Fruit fly (Drosophila melanogaster) whole organism, embryonic: ENCODE data around the gene piwi.
A peak's percentile ranks its signal among the peaks of the same experiment; 100 is the strongest.

ENCODE experiments used
- Ada2b ChIP-seq: fragments of 200-800 bp; sonication (Bioruptor generic); IDR thresholded peaks from 2 replicates; pipeline ENCODE4 v1.3.6; 2022; ENCODE audit warnings: missing biosample characterization, missing genetic modification characterization
- Adf1 ChIP-seq: fragments of 200-800 bp; sonication (Bioruptor generic); IDR thresholded peaks from 2 replicates; pipeline ENCODE4 v1.3.6; 2022; ENCODE audit warnings: missing biosample characterization, missing genetic modification characterization
- B-H1 ChIP-seq: fragments of 200-800 bp; sonication (Bioruptor generic); IDR thresholded peaks from 3 replicates; pipeline ENCODE4 v1.3.6; 2022; ENCODE audit warnings: missing biosample characterization, missing genetic modification characterization
- CG10654 ChIP-seq: fragments of 200-800 bp; sonication (Bioruptor generic); optimal IDR thresholded peaks from 2 replicates; lab custom pipeline; 2016; ENCODE audit warnings: missing biosample characterization, missing genetic modification characterization
- CG14441 ChIP-seq: fragments of 200-800 bp; sonication (Bioruptor generic); IDR thresholded peaks from 2 replicates; pipeline ENCODE4 v1.3.6; 2022; ENCODE audit warnings: missing biosample characterization, missing genetic modification characterization
- CG15479 ChIP-seq: fragments of 200-800 bp; sonication (Bioruptor generic); optimal IDR thresholded peaks from 3 replicates; lab custom pipeline; 2019; ENCODE audit warnings: missing biosample characterization, mild to moderate bottlenecking, missing genetic modification characterization, moderate library complexity
- CG1602 ChIP-seq: fragments of 200-800 bp; sonication (Bioruptor generic); optimal IDR thresholded peaks from 3 replicates; lab custom pipeline; 2016; ENCODE audit warnings: missing biosample characterization, missing genetic modification characterization
- CG16863 ChIP-seq: fragments of 200-800 bp; sonication (Bioruptor generic); optimal IDR thresholded peaks from 3 replicates; lab custom pipeline; 2016; ENCODE audit warnings: missing biosample characterization, missing genetic modification characterization
- CG17359 ChIP-seq: fragments of 200-800 bp; sonication (Bioruptor generic); optimal IDR thresholded peaks from 3 replicates; lab custom pipeline; 2018; ENCODE audit warnings: missing biosample characterization, mild to moderate bottlenecking, missing genetic modification characterization, moderate library complexity
- CG18011 ChIP-seq: fragments of 200-800 bp; sonication (Bioruptor generic); optimal IDR thresholded peaks from 2 replicates; lab custom pipeline; 2017; ENCODE audit warnings: missing biosample characterization, missing genetic modification characterization, mild to moderate bottlenecking, moderate library complexity, missing genotype
- CG18764 ChIP-seq: fragments of 200-800 bp; sonication (Bioruptor generic); optimal IDR thresholded peaks from 3 replicates; lab custom pipeline; 2016; ENCODE audit warnings: missing biosample characterization, missing genetic modification characterization
- CG2875 ChIP-seq: fragments of 200-800 bp; sonication (Bioruptor generic); optimal IDR thresholded peaks from 2 replicates; lab custom pipeline; 2017; ENCODE audit warnings: missing biosample characterization, mild to moderate bottlenecking, missing genetic modification characterization, missing genetic modification reagents
- CG3065 ChIP-seq: fragments of 200-800 bp; sonication (Bioruptor generic); optimal IDR thresholded peaks from 2 replicates; lab custom pipeline; 2016; ENCODE audit warnings: missing biosample characterization, missing genetic modification characterization
- CG3281 ChIP-seq: fragments of 200-800 bp; sonication (Bioruptor generic); optimal IDR thresholded peaks from 3 replicates; lab custom pipeline; 2017; ENCODE audit warnings: missing biosample characterization, mild to moderate bottlenecking, missing genetic modification characterization
- CG3847 ChIP-seq: fragments of 200-800 bp; sonication (Bioruptor generic); IDR thresholded peaks from 2 replicates; pipeline ENCODE4 v1.3.6; 2022; ENCODE audit warnings: missing biosample characterization, missing genetic modification characterization
- CG4820 ChIP-seq: fragments of 200-800 bp; sonication (Bioruptor generic); optimal IDR thresholded peaks from 3 replicates; lab custom pipeline; 2016; ENCODE audit warnings: missing biosample characterization, missing genetic modification characterization
- CG5245 ChIP-seq: fragments of 200-800 bp; sonication (Bioruptor generic); optimal IDR thresholded peaks from 3 replicates; lab custom pipeline; 2016; ENCODE audit warnings: missing biosample characterization, missing genetic modification characterization
- CG7963 ChIP-seq: fragments of 200-800 bp; sonication (Bioruptor generic); IDR thresholded peaks from 3 replicates; pipeline ENCODE4 v1.3.6; 2022; ENCODE audit warnings: missing biosample characterization, missing genetic modification characterization; ENCODE audit not compliant: partially characterized antibody
- CG9609 ChIP-seq: fragments of 200-800 bp; sonication (Bioruptor generic); optimal IDR thresholded peaks from 3 replicates; lab custom pipeline; 2016; ENCODE audit warnings: missing biosample characterization, missing genetic modification characterization
- CG9727 ChIP-seq: fragments of 200-800 bp; sonication (Bioruptor generic); optimal IDR thresholded peaks from 3 replicates; lab custom pipeline; 2017; ENCODE audit warnings: missing biosample characterization, mild to moderate bottlenecking, missing genetic modification characterization
- Camta ChIP-seq: fragments of 200-800 bp; sonication (Bioruptor generic); optimal IDR thresholded peaks from 2 replicates; lab custom pipeline; 2016; ENCODE audit warnings: missing biosample characterization, missing genetic modification characterization
- D19A ChIP-seq: fragments of 200-800 bp; optimal IDR thresholded peaks from 3 replicates; lab custom pipeline; 2019; ENCODE audit warnings: missing biosample characterization, mild to moderate bottlenecking, missing genetic modification characterization, moderate library complexity
- E2f1 ChIP-seq: fragments of 200-800 bp; sonication (Bioruptor generic); IDR thresholded peaks from 2 replicates; pipeline ENCODE4 v1.3.6; 2022; ENCODE audit warnings: missing biosample characterization, missing genetic modification characterization
- H15 ChIP-seq: fragments of 200-800 bp; sonication (Bioruptor generic); IDR thresholded peaks from 3 replicates; pipeline ENCODE4 v1.3.6; 2022; ENCODE audit warnings: missing biosample characterization, missing genetic modification characterization
- HLH3B ChIP-seq: fragments of 200-800 bp; sonication (Bioruptor generic); IDR thresholded peaks from 2 replicates; pipeline ENCODE4 v1.3.6; 2022; ENCODE audit warnings: missing biosample characterization, missing genetic modification characterization
- HmgZ ChIP-seq: fragments of 200-800 bp; sonication (Bioruptor generic); optimal IDR thresholded peaks from 2 replicates; lab custom pipeline; 2018; ENCODE audit warnings: missing biosample characterization, mild to moderate bottlenecking, missing genetic modification characterization
- Hr51 ChIP-seq, 2 experiments: fragments of 200-800 bp; sonication (Bioruptor generic); optimal IDR thresholded peaks; 2 replicates in 1 of 2; 3 replicates in 1 of 2; lab custom pipeline; 2016 to 2018; ENCODE audit warnings: missing biosample characterization in 2 of 2, missing genetic modification characterization in 2 of 2, mild to moderate bottlenecking in 1 of 2, moderate library complexity in 1 of 2
- Lhr ChIP-seq: fragments of 200-800 bp; sonication (Bioruptor generic); optimal IDR thresholded peaks from 3 replicates; lab custom pipeline; 2017; ENCODE audit warnings: mild to moderate bottlenecking, missing biosample characterization, missing genetic modification reagents, missing genetic modification characterization
- Nf-YB ChIP-seq: fragments of 200-800 bp; sonication (Bioruptor generic); optimal IDR thresholded peaks from 3 replicates; lab custom pipeline; 2019; ENCODE audit warnings: missing biosample characterization, mild to moderate bottlenecking, missing genetic modification characterization, moderate library complexity
- Oaz ChIP-seq: fragments of 200-800 bp; sonication (Bioruptor generic); IDR thresholded peaks from 2 replicates; pipeline ENCODE4 v1.3.6; 2022; ENCODE audit warnings: missing biosample characterization, missing genetic modification characterization
- PHDP ChIP-seq: fragments of 200-800 bp; sonication (Bioruptor generic); optimal IDR thresholded peaks from 3 replicates; lab custom pipeline; 2018; ENCODE audit warnings: missing biosample characterization, mild to moderate bottlenecking, missing genetic modification characterization, moderate library complexity
- Poxn ChIP-seq: fragments of 200-800 bp; sonication (Bioruptor generic); IDR thresholded peaks from 2 replicates; pipeline ENCODE4 v1.3.6; 2022; ENCODE audit warnings: missing biosample characterization, missing genetic modification characterization
- Spps ChIP-seq: fragments of 200-800 bp; sonication (Bioruptor generic); optimal IDR thresholded peaks from 2 replicates; lab custom pipeline; 2018; ENCODE audit warnings: missing biosample characterization, mild to moderate bottlenecking, missing genetic modification characterization
- Sry-β ChIP-seq: fragments of 200-800 bp; sonication (Bioruptor generic); optimal IDR thresholded peaks from 2 replicates; lab custom pipeline; 2018; ENCODE audit warnings: missing biosample characterization, mild to moderate bottlenecking, missing genetic modification characterization, moderate library complexity
- Trl ChIP-seq, 3 experiments: fragments of >200 bp in 2 of 3; fragments of 200-800 bp in 1 of 3; sonication (Bioruptor generic) in 1 of 3; optimal IDR thresholded peaks; 2 replicates in 1 of 3; 3 replicates in 2 of 3; lab custom pipeline; 2016 to 2017; ENCODE audit warnings: missing biosample characterization in 1 of 3, missing genetic modification characterization in 1 of 3
- Xbp1 ChIP-seq: fragments of 200-800 bp; sonication (Bioruptor generic); optimal IDR thresholded peaks from 3 replicates; lab custom pipeline; 2016; ENCODE audit warnings: missing biosample characterization, mild to moderate bottlenecking, missing genetic modification characterization
- bcd ChIP-seq: fragments of 200-800 bp; sonication (Bioruptor generic); optimal IDR thresholded peaks from 2 replicates; lab custom pipeline; 2017; ENCODE audit warnings: missing biosample characterization, mild to moderate bottlenecking, missing genetic modification characterization
- gem ChIP-seq: fragments of 200-800 bp; sonication (Bioruptor generic); optimal IDR thresholded peaks from 2 replicates; lab custom pipeline; 2019; ENCODE audit warnings: missing biosample characterization, mild to moderate bottlenecking, missing genetic modification characterization, moderate library complexity
- klu ChIP-seq: fragments of 200-800 bp; sonication (Bioruptor generic); IDR thresholded peaks from 2 replicates; pipeline ENCODE4 v1.3.6; 2022; ENCODE audit warnings: missing biosample characterization, missing genetic modification characterization
- prd ChIP-seq, 3 experiments: fragments of >200 bp in 2 of 3; fragments of 200-800 bp in 1 of 3; sonication (Bioruptor generic) in 1 of 3; optimal IDR thresholded peaks in 2 of 3; IDR thresholded peaks in 1 of 3; 2 replicates in 2 of 3; 3 replicates in 1 of 3; pipeline versions ENCODE4 v1.3.6 to Lab custom; 2017 to 2022; ENCODE audit warnings: missing biosample characterization in 1 of 3, missing genetic modification characterization in 1 of 3
- pzg ChIP-seq: fragments of 200-800 bp; sonication (Bioruptor generic); optimal IDR thresholded peaks from 3 replicates; lab custom pipeline; 2018; ENCODE audit warnings: missing biosample characterization, mild to moderate bottlenecking, missing genetic modification characterization, moderate library complexity
- rib ChIP-seq: fragments of 200-800 bp; sonication (Bioruptor generic); IDR thresholded peaks from 2 replicates; pipeline ENCODE4 v1.3.6; 2022; ENCODE audit warnings: missing biosample characterization, missing genetic modification characterization
- salm ChIP-seq: fragments of 200-800 bp; sonication (Bioruptor generic); optimal IDR thresholded peaks from 2 replicates; lab custom pipeline; 2018; ENCODE audit warnings: missing biosample characterization, mild to moderate bottlenecking, missing genetic modification characterization
- sc ChIP-seq, 3 experiments: fragments of >200 bp in 2 of 3; fragments of 200-800 bp in 1 of 3; sonication (Bioruptor generic) in 1 of 3; optimal IDR thresholded peaks; 2 replicates in 2 of 3; 3 replicates in 1 of 3; lab custom pipeline; 2017; ENCODE audit warnings: mild to moderate bottlenecking in 1 of 3, missing biosample characterization in 1 of 3, missing genetic modification characterization in 1 of 3, missing genetic modification reagents in 1 of 3
- shn ChIP-seq: fragments of 200-800 bp; sonication (Bioruptor generic); optimal IDR thresholded peaks from 3 replicates; lab custom pipeline; 2016; ENCODE audit warnings: missing biosample characterization, missing genetic modification characterization
- vnd ChIP-seq: fragments of 200-800 bp; sonication (Bioruptor generic); IDR thresholded peaks from 3 replicates; pipeline ENCODE4 v1.3.6; 2022; ENCODE audit warnings: missing biosample characterization, missing genetic modification characterization; ENCODE audit not compliant: partially characterized antibody
- wor ChIP-seq: fragments of 200-800 bp; sonication (Bioruptor generic); IDR thresholded peaks from 2 replicates; pipeline ENCODE4 v1.3.6; 2022; ENCODE audit warnings: missing biosample characterization, missing genetic modification characterization
- zen ChIP-seq: fragments of 200-800 bp; sonication (Bioruptor generic); optimal IDR thresholded peaks from 3 replicates; lab custom pipeline; 2018; ENCODE audit warnings: missing biosample characterization, mild to moderate bottlenecking, missing genetic modification characterization, moderate library complexity

The piwi gene

dm6 chr2L:10987370-10987853 lies at the start of gene piwi, which contains the start of gene CG12253:
Gene piwi (minus strand): TSS chr2L:10987420.
Gene CG12253 (plus strand): TSS chr2L:10987806.
- TF ChIP-seq CG4820 (GFP tag; lab: Kevin White, UChicago) (peak; percentile 14), CG5245 (GFP tag; lab: Kevin White, UChicago) (peak; percentile 7), Camta (GFP tag; lab: Kevin White, UChicago) (peak; percentile 21), CG16863 (GFP tag; lab: Kevin White, UChicago) (peak; percentile 23), CG17359 (tag; lab: Kevin White, UChicago) (peak; percentile 40), Nf-YB (GFP tag; lab: Kevin White, UChicago) (peak; percentile 70), prd (optimal IDR thresholded peaks at IDR 0.05; lab: Kevin White, UChicago) (no peak), prd (GFP tag; IDR thresholded peaks at IDR 0.05; lab: Robert Waterston, UW) (peak; percentile 44; the same call in 2 of the 3 replicates), Lhr (GFP tag; lab: Kevin White, UChicago) (peak; percentile 48), Sry-β (GFP tag; lab: Kevin White, UChicago) (no peak), Poxn (GFP tag; lab: Robert Waterston, UW) (peak; percentile 41; the same call in 1 of the 2 replicates), CG9727 (GFP tag; lab: Kevin White, UChicago) (peak; percentile 49), gem (tag; lab: Kevin White, UChicago) (peak; percentile 96), Ada2b (GFP tag; lab: Robert Waterston, UW) (peak; percentile 49; the same call in 1 of the 2 replicates), salm (tag; lab: Kevin White, UChicago) (no peak), CG3847 (GFP tag; lab: Robert Waterston, UW) (peak; percentile 84), wor (GFP tag; lab: Robert Waterston, UW) (peak; percentile 75), shn (GFP tag; lab: Kevin White, UChicago) (peak; percentile 35), rib (GFP tag; lab: Robert Waterston, UW) (0 out of 2 replicates have a peak, but pooled peaks have one; percentile 37), CG18011 (GFP tag; lab: Kevin White, UChicago) (peak; percentile 39), HmgZ (tag; lab: Kevin White, UChicago) (peak; percentile 50), Oaz (GFP tag; lab: Robert Waterston, UW) (0 out of 2 replicates have a peak, but pooled peaks have one; percentile 39), Hr51 (GFP tag; optimal IDR thresholded peaks at IDR 0.05; lab: Kevin White, UChicago) (peak in 1 of 2 experiments; percentile 28), CG18764 (peak; percentile 90), vnd (GFP tag; lab: Robert Waterston, UW) (no peak), Trl (optimal IDR thresholded peaks at IDR 0.05; lab: Kevin White, UChicago) (no peak), Trl (GFP tag; optimal IDR thresholded peaks at IDR 0.05; lab: Kevin White, UChicago) (peak; percentile 20), Adf1 (GFP tag; lab: Robert Waterston, UW) (peak; percentile 63), CG9609 (GFP tag; lab: Kevin White, UChicago) (peak; percentile 25), CG7963 (GFP tag; lab: Robert Waterston, UW) (no peak), CG14441 (0 out of 2 replicates have a peak, but pooled peaks have one; percentile 40), zen (tag; lab: Kevin White, UChicago) (peak; percentile 33), pzg (peak; percentile 11), CG2875 (GFP tag; lab: Kevin White, UChicago) (peak; percentile 57), klu (GFP tag; lab: Robert Waterston, UW) (peak; percentile 78; the same call in 1 of the 2 replicates), B-H1 (GFP tag; lab: Robert Waterston, UW) (no peak), CG3281 (GFP tag; lab: Kevin White, UChicago) (peak; percentile 31), CG3065 (peak; percentile 53), CG10654 (GFP tag; lab: Kevin White, UChicago) (peak; percentile 18), Spps (tag; lab: Kevin White, UChicago) (peak; percentile 14), CG1602 (GFP tag; lab: Kevin White, UChicago) (peak; percentile 79), E2f1 (GFP tag; lab: Robert Waterston, UW) (peak; percentile 29; the same call in 1 of the 2 replicates), H15 (GFP tag; lab: Robert Waterston, UW) (0 out of 3 replicates have a peak, but pooled peaks have one; percentile 35), CG15479 (GFP tag; lab: Kevin White, UChicago) (no peak), HLH3B (GFP tag; lab: Robert Waterston, UW) (peak; percentile 83), PHDP (tag; lab: Kevin White, UChicago) (peak; percentile 87), sc (optimal IDR thresholded peaks at IDR 0.05; lab: Kevin White, UChicago) (no peak), sc (GFP tag; optimal IDR thresholded peaks at IDR 0.05; lab: Kevin White, UChicago) (peak; percentile 67), D19A (tag; lab: Kevin White, UChicago) (peak; percentile 70), Xbp1 (GFP tag; lab: Kevin White, UChicago) (peak; percentile 83), bcd (no peak)
